Fruit fly (Drosophila melanogaster): Measurements from ENCODE around the gene ATPsynE.

DNA sequence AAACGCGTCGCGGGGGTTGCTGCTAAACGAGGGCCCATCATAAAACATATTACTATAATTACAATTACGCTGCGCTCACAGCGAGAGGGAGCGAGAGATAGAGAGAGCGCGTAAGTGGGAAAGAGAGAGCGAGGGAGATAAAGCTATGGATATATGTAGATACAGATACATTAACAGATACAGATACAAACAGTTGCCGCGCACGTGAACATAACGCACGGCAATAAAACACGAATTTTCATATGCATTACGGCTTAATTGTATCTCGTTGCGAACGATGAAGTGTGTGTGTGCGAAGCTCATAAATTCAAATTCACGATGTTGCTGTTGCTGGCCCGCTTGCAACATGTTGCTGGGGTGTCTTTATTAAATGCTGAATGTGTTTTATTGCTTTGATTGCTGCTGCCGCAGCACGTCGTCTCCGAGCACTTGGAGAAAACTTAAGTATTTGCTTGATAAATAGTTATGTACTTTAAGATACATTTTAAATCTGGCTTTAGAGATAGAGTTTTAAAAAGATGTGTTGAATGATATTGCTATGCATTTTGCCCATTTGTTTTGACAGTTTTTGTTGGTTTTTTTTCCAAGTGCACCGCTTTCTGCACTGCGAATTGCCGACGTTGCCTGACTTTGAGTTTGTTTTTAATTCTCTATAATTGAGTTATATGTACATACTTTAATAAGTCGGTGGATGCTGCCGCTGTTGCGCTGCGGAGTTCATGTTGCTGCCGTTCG is 43.6 kb downstream of the ATPsynE start:
- TF ChIP-seq CG13424 (tag; optimal IDR thresholded peaks at IDR 0.05): peak; percentile 79
- TF ChIP-seq chinmo (GFP tag; IDR thresholded peaks at IDR 0.05; ENCODE audit: partially characterized antibody): peak; percentile 82; the same call in 1 of the 4 replicates
- TF ChIP-seq CG6854 (GFP tag; optimal IDR thresholded peaks at IDR 0.05): peak; percentile 15
- no peak for TF ChIP-seq CG10274 (GFP tag; optimal IDR thresholded peaks at IDR 0.05)
- TF ChIP-seq trh (GFP tag; optimal IDR thresholded peaks at IDR 0.05): peak; percentile 42
- no peak for TF ChIP-seq GATAe (GFP tag; conservative IDR thresholded peaks at IDR 0.05)
- TF ChIP-seq CG8478 (optimal IDR thresholded peaks at IDR 0.05): no peak
- no peak for TF ChIP-seq CG16813 (GFP tag; IDR thresholded peaks at IDR 0.05; ENCODE audit: partially characterized antibody)
